Worm (Caenorhabditis elegans): ENCODE data around the gene gyg-2.
A peak's percentile ranks its signal among the peaks of the same experiment; 100 is the strongest.

The gyg-2 gene

ce11 chrV:16726915-16727314 is 19.1 kb downstream of the gyg-2 start, which contains the start of gene T25E12.14:
TSS of gene T25E12.14 (plus strand) at chrV:16727215.
- TF ChIP-seq W03F9.2 (tag; optimal IDR thresholded peaks at IDR 0.05) (no peak), him-1 (tag; optimal IDR thresholded peaks at IDR 0.05) (no peak), dao-5 (tag; optimal IDR thresholded peaks at IDR 0.05) (no peak)

- TF ChIP-seq W03F9.2 (tag; optimal IDR thresholded peaks at IDR 0.05), result peak; percentile 47
- TF ChIP-seq dao-5 (tag; optimal IDR thresholded peaks at IDR 0.05), result no peak
- no peak for TF ChIP-seq him-1 (tag; optimal IDR thresholded peaks at IDR 0.05)
These were observed 20.1 kb downstream of the gyg-2 start for ce11 chrV:16725955-16726354.

ce11 chrV:16724574-16724973 is 21.5 kb downstream of the gyg-2 start:
- TF ChIP-seq dao-5 (tag; optimal IDR thresholded peaks at IDR 0.05) (no peak), W03F9.2 (tag; optimal IDR thresholded peaks at IDR 0.05) (no peak), him-1 (tag; optimal IDR thresholded peaks at IDR 0.05) (no peak)

ce11 chrV:16723744-16724143 is 22.3 kb downstream of the gyg-2 start, which contains the start of gene nhr-112:
TSS of gene nhr-112 (minus strand) at chrV:16723844.
- TF ChIP-seq W03F9.2 (tag; optimal IDR thresholded peaks at IDR 0.05) (no peak), him-1 (tag; optimal IDR thresholded peaks at IDR 0.05) (no peak), dao-5 (tag; optimal IDR thresholded peaks at IDR 0.05) (no peak)

- TF ChIP-seq him-1 (tag; optimal IDR thresholded peaks at IDR 0.05) (no peak), dao-5 (tag; optimal IDR thresholded peaks at IDR 0.05) (no peak), W03F9.2 (tag; optimal IDR thresholded peaks at IDR 0.05) (no peak)
These were observed 29.5 kb downstream of the gyg-2 start, which contains the start of gene srh-137 for ce11 chrV:16716574-16716973. TSS of gene srh-137 (minus strand) at chrV:16716674.

- no peak for TF ChIP-seq dao-5 (tag; optimal IDR thresholded peaks at IDR 0.05)
- no peak for TF ChIP-seq W03F9.2 (tag; optimal IDR thresholded peaks at IDR 0.05)
- no peak for TF ChIP-seq him-1 (tag; optimal IDR thresholded peaks at IDR 0.05)
These were observed 32.3 kb downstream of the gyg-2 start for ce11 chrV:16713797-16714196.

- TF ChIP-seq W03F9.2 (tag; optimal IDR thresholded peaks at IDR 0.05) (no peak), him-1 (tag; optimal IDR thresholded peaks at IDR 0.05) (no peak), dao-5 (tag; optimal IDR thresholded peaks at IDR 0.05) (no peak)
These were observed 39.5 kb downstream of the gyg-2 start, which contains the start of gene clec-9 for ce11 chrV:16706549-16706948. TSS of gene clec-9 (minus strand) at chrV:16706649.

ce11 chrV:16699752-16700259 is 46.3 kb downstream of the gyg-2 start, which contains the start of gene Y70C5C.1:
TSS of gene Y70C5C.1 (plus strand) at chrV:16700209.
- TF ChIP-seq W03F9.2 (tag; optimal IDR thresholded peaks at IDR 0.05) (no peak), dao-5 (tag; optimal IDR thresholded peaks at IDR 0.05) (no peak), him-1 (tag; optimal IDR thresholded peaks at IDR 0.05) (no peak)

ce11 chrV:16697178-16697577 is 48.9 kb downstream of the gyg-2 start, which contains the start of gene srw-41:
TSS of gene srw-41 (plus strand) at chrV:16697478.
- TF ChIP-seq him-1 (tag; optimal IDR thresholded peaks at IDR 0.05) (no peak), W03F9.2 (tag; optimal IDR thresholded peaks at IDR 0.05) (no peak), dao-5 (tag; optimal IDR thresholded peaks at IDR 0.05) (no peak)

- no peak for TF ChIP-seq W03F9.2 (tag; optimal IDR thresholded peaks at IDR 0.05)
- no peak for TF ChIP-seq dao-5 (tag; optimal IDR thresholded peaks at IDR 0.05)
- no peak for TF ChIP-seq him-1 (tag; optimal IDR thresholded peaks at IDR 0.05)
These were observed 50.6 kb downstream of the gyg-2 start for ce11 chrV:16695499-16695898.

Measured in whole organism, L4/young adult.